Fruit fly (Drosophila melanogaster) whole organism, embryonic: ENCODE results near the gene CG2794.
A peak's percentile ranks its signal among the peaks of the same experiment; 100 is the strongest.

Experiments used
- CG10431 ChIP-seq: fragments of 200-800 bp; sonication (Bioruptor generic); optimal IDR thresholded peaks from 3 replicates; lab custom pipeline; 2018; ENCODE audit warnings: missing biosample characterization, mild to moderate bottlenecking, missing genetic modification characterization
- CG12104 ChIP-seq: fragments of 200-800 bp; sonication (Bioruptor generic); optimal IDR thresholded peaks from 3 replicates; lab custom pipeline; 2016; ENCODE audit warnings: missing biosample characterization, missing genetic modification characterization
- CG12299 ChIP-seq: fragments of 200-800 bp; sonication (Bioruptor generic); optimal IDR thresholded peaks from 2 replicates; lab custom pipeline; 2018; ENCODE audit warnings: missing biosample characterization, mild to moderate bottlenecking, missing genetic modification characterization
- CG13775 ChIP-seq: fragments of 200-800 bp; sonication (Bioruptor generic); optimal IDR thresholded peaks from 3 replicates; lab custom pipeline; 2017; ENCODE audit warnings: missing biosample characterization, mild to moderate bottlenecking, missing genetic modification characterization
- CG14667 ChIP-seq: fragments of 200-800 bp; sonication (Bioruptor generic); IDR thresholded peaks from 2 replicates; pipeline ENCODE4 v1.3.6; 2022; ENCODE audit warnings: missing biosample characterization, missing genetic modification characterization
- CG14710 ChIP-seq: fragments of 200-800 bp; sonication (Bioruptor generic); optimal IDR thresholded peaks from 3 replicates; lab custom pipeline; 2019; ENCODE audit warnings: missing biosample characterization, mild to moderate bottlenecking, missing genetic modification characterization, moderate library complexity
- CG15514 ChIP-seq: fragments of 200-800 bp; sonication (Bioruptor generic); optimal IDR thresholded peaks from 3 replicates; lab custom pipeline; 2017; ENCODE audit warnings: missing biosample characterization, missing genetic modification characterization, mild to moderate bottlenecking, moderate library complexity, missing genetic modification reagents
- CG17612 ChIP-seq: fragments of 200-800 bp; sonication (Bioruptor generic); IDR thresholded peaks from 2 replicates; pipeline ENCODE4 v1.3.6; 2022; ENCODE audit warnings: missing biosample characterization, missing genetic modification characterization
- CG17802 ChIP-seq: fragments of 200-800 bp; sonication (Bioruptor generic); optimal IDR thresholded peaks from 2 replicates; lab custom pipeline; 2018; ENCODE audit warnings: missing biosample characterization, mild to moderate bottlenecking, missing genetic modification characterization, moderate library complexity
- CG2116 ChIP-seq: fragments of 200-800 bp; sonication (Bioruptor generic); optimal IDR thresholded peaks from 3 replicates; lab custom pipeline; 2018; ENCODE audit warnings: missing biosample characterization, mild to moderate bottlenecking, missing genetic modification characterization
- CG3995 ChIP-seq: fragments of 200-800 bp; sonication (Bioruptor generic); optimal IDR thresholded peaks from 3 replicates; lab custom pipeline; 2016; ENCODE audit warnings: missing biosample characterization, missing genetic modification characterization
- CG43689 ChIP-seq: fragments of 200-800 bp; sonication (Bioruptor generic); IDR thresholded peaks from 2 replicates; pipeline ENCODE4 v1.3.6; 2022; ENCODE audit warnings: missing biosample characterization, missing genetic modification characterization
- CG4820 ChIP-seq: fragments of 200-800 bp; sonication (Bioruptor generic); optimal IDR thresholded peaks from 3 replicates; lab custom pipeline; 2016; ENCODE audit warnings: missing biosample characterization, missing genetic modification characterization
- CG5953 ChIP-seq: fragments of 200-800 bp; sonication (Bioruptor generic); IDR thresholded peaks from 2 replicates; pipeline ENCODE4 v1.3.6; 2022; ENCODE audit warnings: missing biosample characterization, missing genetic modification characterization
- CG6175 ChIP-seq: fragments of 200-800 bp; sonication (Bioruptor generic); IDR thresholded peaks from 3 replicates; pipeline ENCODE4 v1.3.6; 2022; ENCODE audit warnings: missing biosample characterization, missing genetic modification characterization
- CHES-1-like ChIP-seq: fragments of 200-800 bp; sonication (Bioruptor generic); optimal IDR thresholded peaks from 2 replicates; lab custom pipeline; 2016; ENCODE audit warnings: missing biosample characterization, missing genetic modification characterization
- D19B ChIP-seq: fragments of 200-800 bp; sonication (Bioruptor generic); optimal IDR thresholded peaks from 2 replicates; lab custom pipeline; 2017; ENCODE audit warnings: missing biosample characterization, mild to moderate bottlenecking, missing genetic modification characterization
- Deaf1 ChIP-seq: fragments of 200-800 bp; optimal IDR thresholded peaks from 3 replicates; lab custom pipeline; 2019; ENCODE audit warnings: missing biosample characterization, mild to moderate bottlenecking, missing genetic modification characterization, moderate library complexity
- Dll ChIP-seq: fragments of 200-800 bp; sonication (Bioruptor generic); IDR thresholded peaks from 4 replicates; pipeline ENCODE4 v1.3.6; 2022; ENCODE audit warnings: missing biosample characterization, missing genetic modification characterization; ENCODE audit not compliant: partially characterized antibody
- Dref ChIP-seq: fragments of 200-800 bp; sonication (Bioruptor generic); IDR thresholded peaks from 2 replicates; pipeline ENCODE4 v1.3.6; 2022; ENCODE audit warnings: missing biosample characterization, missing genetic modification characterization
- Fer3 ChIP-seq: fragments of 200-800 bp; sonication (Bioruptor generic); optimal IDR thresholded peaks from 2 replicates; lab custom pipeline; 2018; ENCODE audit warnings: missing biosample characterization, mild to moderate bottlenecking, missing genetic modification characterization, moderate library complexity
- HHEX ChIP-seq: fragments of 200-800 bp; sonication (Bioruptor generic); optimal IDR thresholded peaks from 3 replicates; lab custom pipeline; 2017; ENCODE audit warnings: missing biosample characterization, mild to moderate bottlenecking, missing genetic modification characterization, missing genetic modification reagents
- Hr39 ChIP-seq: fragments of >200 bp; optimal IDR thresholded peaks from 2 replicates; lab custom pipeline; 2017
- MESR4 ChIP-seq: fragments of 200-800 bp; sonication (Bioruptor generic); optimal IDR thresholded peaks from 2 replicates; lab custom pipeline; 2018; ENCODE audit warnings: missing biosample characterization, mild to moderate bottlenecking, missing genetic modification characterization, moderate library complexity
- Meics ChIP-seq: fragments of 200-800 bp; sonication (Bioruptor generic); optimal IDR thresholded peaks from 2 replicates; lab custom pipeline; 2017; ENCODE audit warnings: missing biosample characterization, mild to moderate bottlenecking, missing genetic modification characterization
- Opbp ChIP-seq: fragments of 200-800 bp; sonication (Bioruptor generic); IDR thresholded peaks from 3 replicates; pipeline ENCODE4 v1.3.6; 2022; ENCODE audit warnings: missing biosample characterization, missing genetic modification characterization; ENCODE audit not compliant: partially characterized antibody
- Ptx1 ChIP-seq: fragments of 200-800 bp; sonication (Bioruptor generic); IDR thresholded peaks from 2 replicates; pipeline ENCODE4 v1.3.6; 2022; ENCODE audit warnings: missing biosample characterization, missing genetic modification characterization
- Rx ChIP-seq: fragments of 200-800 bp; sonication (Bioruptor generic); IDR thresholded peaks from 2 replicates; pipeline ENCODE4 v1.3.6; 2022; ENCODE audit warnings: missing biosample characterization, missing genetic modification characterization
- Sin3A ChIP-seq: fragments of >200 bp; optimal IDR thresholded peaks from 2 replicates; lab custom pipeline; 2018
- Sox100B ChIP-seq: fragments of 200-800 bp; sonication (Bioruptor generic); optimal IDR thresholded peaks from 3 replicates; lab custom pipeline; 2018; ENCODE audit warnings: missing biosample characterization, mild to moderate bottlenecking, missing genetic modification characterization
- Spps ChIP-seq: fragments of 200-800 bp; sonication (Bioruptor generic); optimal IDR thresholded peaks from 2 replicates; lab custom pipeline; 2018; ENCODE audit warnings: missing biosample characterization, mild to moderate bottlenecking, missing genetic modification characterization
- TFAM ChIP-seq: fragments of 200-800 bp; sonication (Bioruptor generic); optimal IDR thresholded peaks from 2 replicates; lab custom pipeline; 2017; ENCODE audit warnings: missing biosample characterization, missing genetic modification characterization, inconsistent platforms
- Xbp1 ChIP-seq: fragments of 200-800 bp; sonication (Bioruptor generic); optimal IDR thresholded peaks from 3 replicates; lab custom pipeline; 2016; ENCODE audit warnings: missing biosample characterization, mild to moderate bottlenecking, missing genetic modification characterization
- ase ChIP-seq: fragments of 200-800 bp; sonication (Bioruptor generic); IDR thresholded peaks from 3 replicates; pipeline ENCODE4 v1.3.6; 2022; ENCODE audit warnings: missing biosample characterization, missing genetic modification characterization
- bab2 ChIP-seq: fragments of 200-800 bp; sonication (Bioruptor generic); optimal IDR thresholded peaks from 2 replicates; lab custom pipeline; 2016; ENCODE audit warnings: missing biosample characterization, missing genetic modification characterization
- br ChIP-seq: fragments of >200 bp; optimal IDR thresholded peaks from 2 replicates; lab custom pipeline; 2017
- cwo ChIP-seq: fragments of 200-800 bp; sonication (Bioruptor generic); optimal IDR thresholded peaks from 3 replicates; lab custom pipeline; 2017; ENCODE audit warnings: missing biosample characterization, missing genetic modification characterization, mild to moderate bottlenecking, moderate library complexity, missing genetic modification reagents
- dm ChIP-seq: fragments of 200-800 bp; sonication (Bioruptor generic); optimal IDR thresholded peaks from 3 replicates; lab custom pipeline; 2016; ENCODE audit warnings: missing biosample characterization, missing genetic modification characterization
- dmrt99B ChIP-seq: fragments of 200-800 bp; sonication (Bioruptor generic); optimal IDR thresholded peaks from 2 replicates; lab custom pipeline; 2018; ENCODE audit warnings: missing biosample characterization, mild to moderate bottlenecking, missing genetic modification characterization, moderate library complexity
- grau ChIP-seq: fragments of 200-800 bp; optimal IDR thresholded peaks from 3 replicates; lab custom pipeline; 2019; ENCODE audit warnings: missing biosample characterization, mild to moderate bottlenecking, missing genetic modification characterization, moderate library complexity
- hbn ChIP-seq: fragments of 200-800 bp; sonication (Bioruptor generic); IDR thresholded peaks from 2 replicates; pipeline ENCODE4 v1.3.6; 2022; ENCODE audit warnings: missing biosample characterization, missing genetic modification characterization; ENCODE audit not compliant: partially characterized antibody
- knrl ChIP-seq: fragments of 200-800 bp; sonication (Bioruptor generic); IDR thresholded peaks from 3 replicates; pipeline ENCODE4 v1.3.6; 2022; ENCODE audit warnings: missing biosample characterization, missing genetic modification characterization; ENCODE audit not compliant: partially characterized antibody
- luna ChIP-seq: fragments of 200-800 bp; sonication (Bioruptor generic); optimal IDR thresholded peaks from 2 replicates; lab custom pipeline; 2016; ENCODE audit warnings: missing biosample characterization, missing genetic modification characterization
- nerfin-1 ChIP-seq: fragments of 200-800 bp; sonication (Bioruptor generic); optimal IDR thresholded peaks from 3 replicates; lab custom pipeline; 2019; ENCODE audit warnings: missing biosample characterization, mild to moderate bottlenecking, missing genetic modification characterization, moderate library complexity
- oc ChIP-seq: fragments of 200-800 bp; sonication (Bioruptor generic); optimal IDR thresholded peaks from 2 replicates; lab custom pipeline; 2018; ENCODE audit warnings: missing biosample characterization, mild to moderate bottlenecking, missing genetic modification characterization, moderate library complexity
- org-1 ChIP-seq: fragments of 200-800 bp; sonication (Bioruptor generic); optimal IDR thresholded peaks from 2 replicates; lab custom pipeline; 2017; ENCODE audit warnings: missing biosample characterization, missing genetic modification characterization
- pzg ChIP-seq: fragments of 200-800 bp; sonication (Bioruptor generic); optimal IDR thresholded peaks from 3 replicates; lab custom pipeline; 2018; ENCODE audit warnings: missing biosample characterization, mild to moderate bottlenecking, missing genetic modification characterization, moderate library complexity
- sens-2 ChIP-seq: fragments of 200-800 bp; sonication (Bioruptor generic); IDR thresholded peaks from 2 replicates; pipeline ENCODE4 v1.3.6; 2022; ENCODE audit warnings: missing biosample characterization, missing genetic modification characterization
- slbo ChIP-seq: fragments of 200-800 bp; sonication (Bioruptor generic); IDR thresholded peaks from 2 replicates; pipeline ENCODE4 v1.3.6; 2022; ENCODE audit warnings: missing biosample characterization, missing genetic modification characterization
- unpg ChIP-seq: fragments of 200-800 bp; sonication (Bioruptor generic); optimal IDR thresholded peaks from 3 replicates; lab custom pipeline; 2018; ENCODE audit warnings: missing biosample characterization, mild to moderate bottlenecking, missing genetic modification characterization, moderate library complexity
- zen ChIP-seq: fragments of 200-800 bp; sonication (Bioruptor generic); optimal IDR thresholded peaks from 3 replicates; lab custom pipeline; 2018; ENCODE audit warnings: missing biosample characterization, mild to moderate bottlenecking, missing genetic modification characterization, moderate library complexity

CG2794 gene

dm6 chr2L:520331-521000 is 43.5 kb upstream of the CG2794 start (continued):
- TF ChIP-seq CG17612 (GFP tag; lab: Robert Waterston, UW) (no peak), CG5953 (GFP tag; lab: Robert Waterston, UW) (peak; percentile 90), Dref (GFP tag; lab: Robert Waterston, UW) (no peak), CG12104 (GFP tag; lab: Kevin White, UChicago) (peak; percentile 84), sens-2 (GFP tag; lab: Robert Waterston, UW) (peak; percentile 79), Spps (peak; percentile 67), nerfin-1 (tag; lab: Kevin White, UChicago) (peak; percentile 63), CG43689 (peak; percentile 58), Hr39 (lab: Kevin White, UChicago) (no peak), cwo (GFP tag; lab: Kevin White, UChicago) (peak; percentile 39), Ptx1 (GFP tag; lab: Robert Waterston, UW) (peak; percentile 88), CHES-1-like (GFP tag; lab: Kevin White, UChicago) (peak; percentile 67), Dll (GFP tag; lab: Robert Waterston, UW) (no peak), grau (tag; lab: Kevin White, UChicago) (peak; percentile 88), pzg (GFP tag; lab: Kevin White, UChicago) (no peak), br (lab: Kevin White, UChicago) (no peak), Rx (peak; percentile 89), zen (tag; lab: Kevin White, UChicago) (peak; percentile 44), slbo (peak; percentile 62), CG10431 (GFP tag; lab: Kevin White, UChicago) (peak; percentile 54), CG2116 (peak; percentile 61), Opbp (GFP tag; lab: Robert Waterston, UW) (no peak), ase (GFP tag; lab: Robert Waterston, UW) (peak; percentile 88), Meics (GFP tag; lab: Kevin White, UChicago) (peak; percentile 39), bab2 (GFP tag; lab: Kevin White, UChicago) (peak; percentile 87), MESR4 (GFP tag; lab: Kevin White, UChicago) (peak; percentile 26), knrl (GFP tag; lab: Robert Waterston, UW) (no peak), CG13775 (GFP tag; lab: Kevin White, UChicago) (peak; percentile 77), Sox100B (peak; percentile 92), CG17802 (tag; lab: Kevin White, UChicago) (no peak), luna (GFP tag; lab: Kevin White, UChicago) (no peak), CG15514 (GFP tag; lab: Kevin White, UChicago) (peak; percentile 41), Fer3 (peak; percentile 63), CG14667 (GFP tag; lab: Robert Waterston, UW) (peak; percentile 70), CG12299 (tag; lab: Kevin White, UChicago) (peak; percentile 74), oc (tag; lab: Kevin White, UChicago) (peak; percentile 89), CG3995 (GFP tag; lab: Kevin White, UChicago) (no peak), Deaf1 (tag; lab: Kevin White, UChicago) (peak; percentile 66), dmrt99B (tag; lab: Kevin White, UChicago) (peak; percentile 96), Xbp1 (GFP tag; lab: Kevin White, UChicago) (peak; percentile 87), TFAM (peak; percentile 7), Sin3A (lab: Kevin White, UChicago) (no peak), CG14710 (tag; lab: Kevin White, UChicago) (peak; percentile 68), CG4820 (peak; percentile 83), dm (peak; percentile 77), org-1 (GFP tag; lab: Kevin White, UChicago) (peak; percentile 82), hbn (no peak), HHEX (peak; percentile 75), CG6175 (GFP tag; lab: Robert Waterston, UW) (no peak), unpg (GFP tag; lab: Kevin White, UChicago) (peak; percentile 94), D19B (GFP tag; lab: Kevin White, UChicago) (no peak)
